Worm (Caenorhabditis elegans) whole organism, L2 larva: ENCODE data around the gene math-38.

Experiments
- C34F6.9 ChIP-seq: fragments of 150-350 bp; optimal IDR thresholded peaks from 2 replicates; lab custom pipeline; 2014; ENCODE audit warnings: missing biosample characterization, missing genetic modification characterization
- elt-1 ChIP-seq: fragments of 150-350 bp; optimal IDR thresholded peaks from 2 replicates; lab custom pipeline; 2014; ENCODE audit warnings: missing biosample characterization, missing genetic modification characterization
- nhr-11 ChIP-seq: fragments of 150-350 bp; optimal IDR thresholded peaks from 2 replicates; lab custom pipeline; 2014; ENCODE audit warnings: missing biosample characterization, missing genetic modification characterization
- nhr-12 ChIP-seq: fragments of 150-350 bp; optimal IDR thresholded peaks from 2 replicates; lab custom pipeline; 2014; ENCODE audit warnings: missing biosample characterization, missing genetic modification characterization
- nhr-23 ChIP-seq: fragments of 150-350 bp; optimal IDR thresholded peaks from 2 replicates; lab custom pipeline; 2014; ENCODE audit warnings: missing biosample characterization, missing genetic modification reagents, missing genetic modification characterization
- nhr-237 ChIP-seq: fragments of 150-350 bp; optimal IDR thresholded peaks from 2 replicates; lab custom pipeline; 2014; ENCODE audit warnings: missing biosample characterization, missing genetic modification characterization
- unc-39 ChIP-seq: fragments of 150-350 bp; optimal IDR thresholded peaks from 2 replicates; lab custom pipeline; 2014; ENCODE audit warnings: missing biosample characterization, missing genetic modification characterization
- ztf-11 ChIP-seq: sonication (generic microtip); optimal IDR thresholded peaks from 2 replicates; lab custom pipeline; 2017; ENCODE audit warnings: missing biosample characterization, missing genetic modification characterization

DNA sequence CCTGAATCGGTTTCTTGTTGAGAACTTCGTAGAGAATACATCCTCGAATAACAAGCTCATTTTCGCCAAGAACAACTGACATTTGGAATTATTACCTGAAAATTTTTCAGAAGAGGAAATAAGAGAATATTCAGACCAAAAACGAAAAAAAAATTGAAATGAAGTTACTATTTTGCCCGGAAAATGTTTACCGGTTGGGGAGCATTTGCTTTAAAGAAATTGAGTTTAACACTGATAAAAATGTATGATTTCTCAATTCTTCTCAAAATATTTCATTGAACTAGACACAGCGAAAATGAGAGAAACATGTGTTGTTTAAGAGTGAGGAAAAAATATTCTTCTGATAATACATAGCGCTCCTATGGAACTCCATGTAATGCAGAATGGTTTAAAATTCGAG, 36.6 kb upstream of the math-38 start, which contains the start of gene fbxa-165:
- TF ChIP-seq C34F6.9 (tag; lab: Kevin White, UChicago) (no peak), unc-39 (tag; lab: Kevin White, UChicago) (no peak), nhr-237 (tag; lab: Kevin White, UChicago) (no peak), nhr-12 (tag; lab: Kevin White, UChicago) (no peak), ztf-11 (tag; lab: Kevin White, UChicago) (no peak), nhr-23 (tag; lab: Kevin White, UChicago) (no peak), elt-1 (tag; lab: Kevin White, UChicago) (no peak), nhr-11 (tag; lab: Kevin White, UChicago) (no peak)
